Worm (Caenorhabditis elegans) whole organism, L4 larva: ENCODE data around the gene ver-3.

ENCODE experiments used
- F10B5.3 ChIP-seq: sonication (generic microtip); optimal IDR thresholded peaks from 2 replicates; lab custom pipeline; 2016; ENCODE audit warnings: mild to moderate bottlenecking, missing genetic modification characterization, missing compliant biosample characterization
- F37D6.2 ChIP-seq: sonication (generic microtip); optimal IDR thresholded peaks from 2 replicates; lab custom pipeline; 2016; ENCODE audit warnings: mild to moderate bottlenecking, missing genetic modification characterization, missing compliant biosample characterization
- F44E2.7 ChIP-seq: fragments of 200-800 bp; sonication (Bioruptor generic); IDR thresholded peaks from 2 replicates; pipeline ENCODE4 v2.1.2; 2022; ENCODE audit warnings: missing genetic modification characterization, missing compliant biosample characterization
- T26A8.4 ChIP-seq: fragments of 200-800 bp; sonication (Bioruptor generic); IDR thresholded peaks from 2 replicates; pipeline ENCODE4 v1.3.6; 2022; ENCODE audit warnings: missing genetic modification characterization, missing compliant biosample characterization
- Y75B8A.6 ChIP-seq: fragments of 200-800 bp; sonication (Bioruptor generic); IDR thresholded peaks from 2 replicates; pipeline ENCODE4 v1.3.6; 2022; ENCODE audit warnings: missing genetic modification reagents, missing genetic modification characterization, missing compliant biosample characterization
- ZK337.2 ChIP-seq: fragments of 200-800 bp; sonication (Bioruptor generic); IDR thresholded peaks from 2 replicates; pipeline ENCODE4 v1.3.6; 2022; ENCODE audit warnings: missing genetic modification reagents, missing genetic modification characterization, missing compliant biosample characterization
- aly-2 ChIP-seq: sonication (generic microtip); optimal IDR thresholded peaks from 2 replicates; lab custom pipeline; 2018; ENCODE audit warnings: missing biosample characterization, missing genetic modification characterization
- ceh-44 ChIP-seq: fragments of 200-800 bp; sonication (Bioruptor generic); IDR thresholded peaks from 2 replicates; pipeline ENCODE4 v1.3.6; 2022; ENCODE audit warnings: missing genetic modification reagents, missing genetic modification characterization, missing compliant biosample characterization
- ces-1 ChIP-seq: fragments of 150-350 bp; sonication (generic microtip); optimal IDR thresholded peaks from 4 replicates; lab custom pipeline; 2014; ENCODE audit warnings: missing biosample characterization, missing genetic modification reagents, missing genetic modification characterization
- cey-2 ChIP-seq: sonication (generic microtip); optimal IDR thresholded peaks from 3 replicates; lab custom pipeline; 2017; ENCODE audit warnings: missing genetic modification characterization, mild to moderate bottlenecking, missing compliant biosample characterization, antibody characterized with exemption, borderline replicate concordance; ENCODE audit not compliant: insufficient read depth
- ctbp-1 ChIP-seq: fragments of 200-800 bp; sonication (Bioruptor generic); IDR thresholded peaks from 2 replicates; pipeline ENCODE4 v1.3.6; 2022; ENCODE audit warnings: missing genetic modification reagents, missing genetic modification characterization, missing compliant biosample characterization
- dmd-6 ChIP-seq: fragments of 200-800 bp; sonication (Bioruptor generic); IDR thresholded peaks from 2 replicates; pipeline ENCODE4 v1.3.6; 2022; ENCODE audit warnings: missing genetic modification reagents, missing genetic modification characterization, missing compliant biosample characterization
- egl-27 ChIP-seq: sonication (generic microtip); optimal IDR thresholded peaks from 3 replicates; lab custom pipeline; 2017; ENCODE audit warnings: missing biosample characterization, missing genetic modification reagents, missing genetic modification characterization
- egl-43 ChIP-seq: fragments of 200-800 bp; sonication (Bioruptor generic); IDR thresholded peaks from 2 replicates; pipeline ENCODE4 v1.3.6; 2022; ENCODE audit warnings: missing genetic modification reagents, missing genetic modification characterization, missing compliant biosample characterization
- fkh-10 ChIP-seq: fragments of 150-350 bp; optimal IDR thresholded peaks from 2 replicates; lab custom pipeline; 2014; ENCODE audit warnings: missing biosample characterization, missing genetic modification reagents, missing genetic modification characterization
- gei-8 ChIP-seq: fragments of 200-800 bp; sonication (Bioruptor generic); optimal IDR thresholded peaks from 2 replicates; lab custom pipeline; 2018; ENCODE audit warnings: mild to moderate bottlenecking, missing genetic modification characterization, missing compliant biosample characterization
- hif-1 ChIP-seq, 2 experiments: sonication (generic microtip); optimal IDR thresholded peaks; 2 replicates each; lab custom pipeline; 2016 to 2017; ENCODE audit warnings: missing compliant biosample characterization in 2 of 2, missing genetic modification characterization in 2 of 2, missing genetic modification reagents in 2 of 2, missing genotype in 2 of 2, mild to moderate bottlenecking in 1 of 2
- hlh-11 ChIP-seq: fragments of 200-800 bp; sonication (Bioruptor generic); optimal IDR thresholded peaks from 2 replicates; lab custom pipeline; 2018; ENCODE audit warnings: mild to moderate bottlenecking, missing genetic modification characterization, missing compliant biosample characterization
- lin-13 ChIP-seq: fragments of 150-350 bp; optimal IDR thresholded peaks from 2 replicates; lab custom pipeline; 2014; ENCODE audit warnings: missing biosample characterization, missing genetic modification reagents, missing genetic modification characterization
- lin-29 ChIP-seq: fragments of 200-800 bp; sonication (Bioruptor generic); IDR thresholded peaks from 2 replicates; pipeline ENCODE4 v1.3.6; 2022; ENCODE audit warnings: missing genetic modification reagents, missing genetic modification characterization, missing compliant biosample characterization
- lsy-2 ChIP-seq, 2 experiments: fragments of 150-350 bp in 1 of 2; sonication (generic microtip) in 1 of 2; optimal IDR thresholded peaks; 2 replicates each; lab custom pipeline; 2014 to 2017; ENCODE audit warnings: missing biosample characterization in 2 of 2, missing genetic modification characterization in 2 of 2
- madf-5 ChIP-seq, 2 experiments: fragments of 200-800 bp; sonication (Bioruptor generic); IDR thresholded peaks; 2 replicates each; pipeline ENCODE4 v1.3.6; 2022; ENCODE audit warnings: missing compliant biosample characterization in 2 of 2, missing genetic modification characterization in 2 of 2
- madf-9 ChIP-seq: fragments of 200-800 bp; sonication (Bioruptor generic); conservative IDR thresholded peaks from 2 replicates; pipeline ENCODE4 v1.3.6; 2022; ENCODE audit warnings: missing genetic modification reagents, missing genetic modification characterization, missing compliant biosample characterization
- mdl-1 ChIP-seq, 2 experiments: fragments of 150-350 bp in 1 of 2; sonication (generic microtip) in 1 of 2; optimal IDR thresholded peaks; 2 replicates each; lab custom pipeline; 2014 to 2017; ENCODE audit warnings: missing biosample characterization in 2 of 2, missing genetic modification characterization in 2 of 2
- mes-2 ChIP-seq: sonication (generic microtip); optimal IDR thresholded peaks from 2 replicates; lab custom pipeline; 2016; ENCODE audit warnings: missing genotype, mild to moderate bottlenecking, missing genetic modification characterization, missing compliant biosample characterization; ENCODE audit not compliant: poor library complexity, severe bottlenecking
- mxl-2 ChIP-seq: fragments of 200-800 bp; sonication (Bioruptor generic); conservative IDR thresholded peaks from 2 replicates; pipeline ENCODE4 v1.3.6; 2022; ENCODE audit warnings: missing genetic modification reagents, missing genetic modification characterization, missing compliant biosample characterization
- nhr-111 ChIP-seq: fragments of 200-800 bp; sonication (Bioruptor generic); optimal IDR thresholded peaks from 2 replicates; lab custom pipeline; 2018; ENCODE audit warnings: mild to moderate bottlenecking, missing genetic modification characterization, missing compliant biosample characterization
- nhr-25 ChIP-seq: sonication (generic microtip); optimal IDR thresholded peaks from 2 replicates; lab custom pipeline; 2017; ENCODE audit warnings: missing genetic modification characterization, mild to moderate bottlenecking, missing compliant biosample characterization, antibody characterized with exemption, moderate library complexity, borderline replicate concordance; ENCODE audit not compliant: insufficient read depth
- nhr-28 ChIP-seq: fragments of 150-350 bp; optimal IDR thresholded peaks from 2 replicates; lab custom pipeline; 2014; ENCODE audit warnings: missing biosample characterization, missing genetic modification characterization
- nhr-41 ChIP-seq: fragments of 200-800 bp; sonication (Bioruptor generic); IDR thresholded peaks from 2 replicates; pipeline ENCODE4 v1.3.6; 2022; ENCODE audit warnings: missing genetic modification reagents, missing genetic modification characterization, missing compliant biosample characterization
- nhr-42 ChIP-seq: fragments of 200-800 bp; sonication (Bioruptor generic); IDR thresholded peaks from 2 replicates; pipeline ENCODE4 v1.3.6; 2022; ENCODE audit warnings: missing genetic modification characterization, missing compliant biosample characterization
- nhr-48 ChIP-seq: sonication (generic microtip); optimal IDR thresholded peaks from 2 replicates; lab custom pipeline; 2016; ENCODE audit warnings: mild to moderate bottlenecking, missing genetic modification characterization, missing compliant biosample characterization
- nhr-76 ChIP-seq: fragments of 150-350 bp; optimal IDR thresholded peaks from 2 replicates; lab custom pipeline; 2014; ENCODE audit warnings: missing biosample characterization, missing genetic modification characterization
- pha-4 ChIP-seq, 2 experiments: fragments of 150-350 bp in 1 of 2; fragments of 200-800 bp in 1 of 2; sonication (Bioruptor generic) in 1 of 2; IDR thresholded peaks in 1 of 2; optimal IDR thresholded peaks in 1 of 2; 2 replicates each; pipeline versions ENCODE4 v1.3.6 to Lab custom; 2014 to 2022; ENCODE audit warnings: missing genetic modification characterization in 2 of 2, missing genetic modification reagents in 2 of 2, missing biosample characterization in 1 of 2, missing compliant biosample characterization in 1 of 2
- skn-1 ChIP-seq: fragments of 150-350 bp; optimal IDR thresholded peaks from 2 replicates; lab custom pipeline; 2014; ENCODE audit warnings: missing biosample characterization, missing genetic modification characterization
- snpc-1.2 ChIP-seq: fragments of 200-800 bp; sonication (Bioruptor generic); IDR thresholded peaks from 2 replicates; pipeline ENCODE4 v1.3.6; 2022; ENCODE audit warnings: missing genetic modification reagents, missing genetic modification characterization, missing compliant biosample characterization
- spr-3 ChIP-seq: fragments of 200-800 bp; sonication (Bioruptor generic); optimal IDR thresholded peaks from 2 replicates; lab custom pipeline; 2018; ENCODE audit warnings: mild to moderate bottlenecking, missing genetic modification characterization, missing compliant biosample characterization
- tag-97 ChIP-seq: fragments of 200-800 bp; sonication (Bioruptor generic); IDR thresholded peaks from 2 replicates; pipeline ENCODE4 v1.3.6; 2022; ENCODE audit warnings: missing genetic modification characterization, missing compliant biosample characterization
- tra-1 ChIP-seq: fragments of 200-800 bp; sonication (Bioruptor generic); IDR thresholded peaks from 2 replicates; pipeline ENCODE4 v1.3.6; 2022; ENCODE audit warnings: missing genetic modification reagents, missing genetic modification characterization, missing compliant biosample characterization
- unc-130 ChIP-seq: sonication (generic microtip); optimal IDR thresholded peaks from 2 replicates; lab custom pipeline; 2016; ENCODE audit warnings: missing genetic modification reagents, missing genetic modification characterization, missing compliant biosample characterization
- unc-62 ChIP-seq, 3 experiments: fragments of 150-350 bp in 1 of 3; sonication (generic microtip); optimal IDR thresholded peaks in 2 of 3; peaks in 1 of 3; 1 replicate in 1 of 3; 2 replicates in 2 of 3; lab custom pipeline; 2014 to 2017; ENCODE audit warnings: missing biosample characterization in 3 of 3, missing genetic modification characterization in 3 of 3, missing genetic modification reagents in 3 of 3, missing genotype in 1 of 3
- vab-7 ChIP-seq: fragments of 200-800 bp; sonication (Bioruptor generic); IDR thresholded peaks from 2 replicates; pipeline ENCODE4 v1.3.6; 2022; ENCODE audit warnings: missing genetic modification reagents, missing genetic modification characterization, missing compliant biosample characterization
- zip-2 ChIP-seq: fragments of 150-350 bp; optimal IDR thresholded peaks from 2 replicates; lab custom pipeline; 2014; ENCODE audit warnings: missing biosample characterization, missing genetic modification characterization
- ztf-11 ChIP-seq: fragments of 150-350 bp; optimal IDR thresholded peaks from 2 replicates; lab custom pipeline; 2014; ENCODE audit warnings: missing biosample characterization, missing genetic modification characterization

ver-3 gene

DNA sequence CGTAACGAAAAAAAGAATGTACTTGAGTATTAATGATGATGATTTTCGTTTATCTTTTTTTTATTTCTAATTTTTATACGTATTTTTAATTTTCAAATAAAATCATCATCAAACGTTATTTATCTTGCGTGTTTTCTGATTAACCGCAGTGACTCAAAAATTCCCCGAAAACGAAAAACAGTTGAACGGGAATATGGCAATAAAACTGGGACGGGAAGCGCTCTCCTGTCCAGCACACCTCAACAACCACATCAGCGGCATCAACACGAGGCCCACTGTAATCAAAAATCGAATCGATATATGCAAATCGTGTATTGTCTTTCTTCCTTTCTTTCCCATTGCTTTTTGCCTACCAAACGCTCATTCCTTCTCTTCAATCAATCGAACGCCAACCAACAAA lies 33.1 kb upstream of the ver-3 start, which contains the start of gene K09C8.2:
K09C8.2 (plus strand) TSS at position 301 of the 400 bp plus-strand sequence.
- TF ChIP-seq madf-9, result no peak
- no peak for TF ChIP-seq mxl-2 (GFP tag; lab: Robert Waterston, UW)
- no peak for TF ChIP-seq hif-1 (tag; optimal IDR thresholded peaks at IDR 0.05; lab: Kevin White, UChicago)
- no peak for TF ChIP-seq egl-43 (GFP tag; lab: Robert Waterston, UW)
- no peak for TF ChIP-seq hlh-11
- no peak for TF ChIP-seq dmd-6
- TF ChIP-seq F37D6.2 (tag; lab: Kevin White, UChicago), result no peak
- TF ChIP-seq skn-1, result no peak
- no peak for TF ChIP-seq T26A8.4
- no peak for TF ChIP-seq spr-3
- TF ChIP-seq Y75B8A.6 (GFP tag; lab: Robert Waterston, UW), result no peak
- no peak for TF ChIP-seq unc-62 (GFP tag; optimal IDR thresholded peaks at IDR 0.05 in 1 of 2; lab: Kevin White, UChicago)
- no peak for TF ChIP-seq unc-62 (tag; optimal IDR thresholded peaks at IDR 0.05; lab: Kevin White, UChicago)
- no peak for TF ChIP-seq F10B5.3 (tag; lab: Kevin White, UChicago)
- no peak for TF ChIP-seq mes-2 (tag; lab: Kevin White, UChicago)
- TF ChIP-seq cey-2 (tag; lab: Kevin White, UChicago), result no peak
- no peak for TF ChIP-seq ctbp-1
- TF ChIP-seq ceh-44 (GFP tag; lab: Robert Waterston, UW), result no peak
- no peak for TF ChIP-seq aly-2
- TF ChIP-seq gei-8 (GFP tag; lab: Kevin White, UChicago), result no peak
- TF ChIP-seq snpc-1.2 (GFP tag; lab: Robert Waterston, UW), result no peak

ce11 chrX:10961724-10962123 lies 30.6 kb upstream of the ver-3 start:
- TF ChIP-seq nhr-25 (tag; lab: Kevin White, UChicago) (no peak), nhr-76 (tag; lab: Kevin White, UChicago) (no peak), unc-62 (GFP tag; optimal IDR thresholded peaks at IDR 0.05 in 1 of 2; lab: Kevin White, UChicago) (peak in 1 of 2 experiments; percentile 95), unc-62 (tag; optimal IDR thresholded peaks at IDR 0.05; lab: Kevin White, UChicago) (no peak), ctbp-1 (no peak)

ce11 chrX:10963453-10964046 lies 28.7 kb upstream of the ver-3 start, which contains the start of gene nas-10:
Gene nas-10 (minus strand): TSS chrX:10963503.
- TF ChIP-seq nhr-28 (peak; percentile 46), ctbp-1 (peak; percentile 90), nhr-111 (GFP tag; lab: Kevin White, UChicago) (peak; percentile 79), cey-2 (tag; lab: Kevin White, UChicago) (no peak), tag-97 (GFP tag; lab: Robert Waterston, UW) (no peak), nhr-41 (GFP tag; lab: Robert Waterston, UW) (0 out of 2 replicates have a peak, but pooled peaks have one; percentile 50), ztf-11 (tag; lab: Kevin White, UChicago) (no peak), ZK337.2 (GFP tag; lab: Robert Waterston, UW) (peak; percentile 68), madf-5 (GFP tag; IDR thresholded peaks at IDR 0.05; lab: Robert Waterston, UW) (peak; percentile 34 to 87; a peak in 2 of 4 replicates), zip-2 (peak; percentile 40), F44E2.7 (peak; percentile 81; the same call in 1 of the 2 replicates), nhr-42 (GFP tag; lab: Robert Waterston, UW) (peak; percentile 51; the same call in 1 of the 2 replicates), lin-29 (GFP tag; lab: Robert Waterston, UW) (0 out of 2 replicates have a peak, but pooled peaks have one; percentile 47), mdl-1 (tag; optimal IDR thresholded peaks at IDR 0.05; lab: Kevin White, UChicago) (peak in 1 of 2 experiments; percentile 57), ces-1 (GFP tag; lab: Kevin White, UChicago) (no peak), egl-27 (tag; lab: Kevin White, UChicago) (no peak), nhr-25 (tag; lab: Kevin White, UChicago) (peak; percentile 26), lsy-2 (tag; optimal IDR thresholded peaks at IDR 0.05; lab: Kevin White, UChicago) (no peak), pha-4 (GFP tag; IDR thresholded peaks at IDR 0.05; lab: Robert Waterston, UW) (no peak; the same call in 1 of the 2 replicates), pha-4 (tag; optimal IDR thresholded peaks at IDR 0.05; lab: Kevin White, UChicago) (no peak), tra-1 (GFP tag; lab: Robert Waterston, UW) (peak; percentile 90), fkh-10 (GFP tag; lab: Kevin White, UChicago) (no peak), vab-7 (peak; percentile 90), spr-3 (peak; percentile 75), hlh-11 (peak; percentile 68), unc-130 (peak; percentile 23), lin-13 (GFP tag; lab: Kevin White, UChicago) (peak; percentile 49), nhr-48 (tag; lab: Kevin White, UChicago) (peak; percentile 70)
